Worm (Caenorhabditis elegans) whole organism, L4 larva: ENCODE data around the gene eas-1.

Experiments
- D1046.2 ChIP-seq: fragments of 200-800 bp; sonication (Bioruptor generic); IDR thresholded peaks from 2 replicates; pipeline ENCODE4 v1.3.6; 2022; ENCODE audit warnings: missing genetic modification characterization, missing compliant biosample characterization
- R02D3.7 ChIP-seq: fragments of 150-350 bp; sonication (generic microtip); optimal IDR thresholded peaks from 3 replicates; lab custom pipeline; 2014; ENCODE audit warnings: missing biosample characterization, missing genetic modification characterization
- Y105C5A.15 ChIP-seq: fragments of 200-800 bp; sonication (Bioruptor generic); IDR thresholded peaks from 2 replicates; pipeline ENCODE4 v1.3.6; 2022; ENCODE audit warnings: missing genetic modification characterization, missing compliant biosample characterization
- aha-1 ChIP-seq: fragments of 150-350 bp; peaks from one replicate; lab custom pipeline; 2014; ENCODE audit warnings: missing biosample characterization, missing genetic modification characterization
- aly-2 ChIP-seq: sonication (generic microtip); optimal IDR thresholded peaks from 2 replicates; lab custom pipeline; 2018; ENCODE audit warnings: missing biosample characterization, missing genetic modification characterization
- attf-4 ChIP-seq: sonication (generic microtip); optimal IDR thresholded peaks from 3 replicates; lab custom pipeline; 2017; ENCODE audit warnings: missing biosample characterization, missing genetic modification characterization
- ceh-82 ChIP-seq: sonication (generic microtip); optimal IDR thresholded peaks from 2 replicates; lab custom pipeline; 2017; ENCODE audit warnings: missing biosample characterization, missing genetic modification characterization
- ces-1 ChIP-seq: fragments of 150-350 bp; sonication (generic microtip); optimal IDR thresholded peaks from 4 replicates; lab custom pipeline; 2014; ENCODE audit warnings: missing biosample characterization, missing genetic modification reagents, missing genetic modification characterization
- daf-12 ChIP-seq: fragments of 150-350 bp; optimal IDR thresholded peaks from 2 replicates; lab custom pipeline; 2014; ENCODE audit warnings: missing biosample characterization, missing genetic modification reagents, missing genetic modification characterization
- daf-16 ChIP-seq, 3 experiments: sonication (generic microtip); optimal IDR thresholded peaks; 2 replicates each; lab custom pipeline; 2016 to 2017; ENCODE audit warnings: missing genetic modification characterization in 3 of 3, missing genetic modification reagents in 3 of 3, mild to moderate bottlenecking in 2 of 3, missing compliant biosample characterization in 2 of 3, missing biosample characterization in 1 of 3, moderate library complexity in 1 of 3
- dmd-6 ChIP-seq: fragments of 200-800 bp; sonication (Bioruptor generic); IDR thresholded peaks from 2 replicates; pipeline ENCODE4 v1.3.6; 2022; ENCODE audit warnings: missing genetic modification reagents, missing genetic modification characterization, missing compliant biosample characterization
- dve-1 ChIP-seq: sonication (generic microtip); optimal IDR thresholded peaks from 2 replicates; lab custom pipeline; 2017; ENCODE audit warnings: antibody characterized with exemption, mild to moderate bottlenecking, missing genetic modification characterization, missing compliant biosample characterization; ENCODE audit not compliant: insufficient read depth
- egl-27 ChIP-seq: sonication (generic microtip); optimal IDR thresholded peaks from 3 replicates; lab custom pipeline; 2017; ENCODE audit warnings: missing biosample characterization, missing genetic modification reagents, missing genetic modification characterization
- fkh-10 ChIP-seq: fragments of 150-350 bp; optimal IDR thresholded peaks from 2 replicates; lab custom pipeline; 2014; ENCODE audit warnings: missing biosample characterization, missing genetic modification reagents, missing genetic modification characterization
- hif-1 ChIP-seq, 2 experiments: sonication (generic microtip); optimal IDR thresholded peaks; 2 replicates each; lab custom pipeline; 2016 to 2017; ENCODE audit warnings: missing compliant biosample characterization in 2 of 2, missing genetic modification characterization in 2 of 2, missing genetic modification reagents in 2 of 2, missing genotype in 2 of 2, mild to moderate bottlenecking in 1 of 2
- hlh-11 ChIP-seq: fragments of 200-800 bp; sonication (Bioruptor generic); optimal IDR thresholded peaks from 2 replicates; lab custom pipeline; 2018; ENCODE audit warnings: mild to moderate bottlenecking, missing genetic modification characterization, missing compliant biosample characterization
- lin-15B ChIP-seq: fragments of 150-350 bp; sonication (generic microtip); optimal IDR thresholded peaks from 3 replicates; lab custom pipeline; 2014; ENCODE audit warnings: missing biosample characterization, missing genetic modification characterization
- lin-29 ChIP-seq: fragments of 200-800 bp; sonication (Bioruptor generic); IDR thresholded peaks from 2 replicates; pipeline ENCODE4 v1.3.6; 2022; ENCODE audit warnings: missing genetic modification reagents, missing genetic modification characterization, missing compliant biosample characterization
- lin-38 ChIP-seq: fragments of 200-800 bp; sonication (Bioruptor generic); IDR thresholded peaks from 2 replicates; pipeline ENCODE4 v1.3.6; 2022; ENCODE audit warnings: missing genetic modification reagents, missing genetic modification characterization, missing compliant biosample characterization
- lin-39 ChIP-seq: fragments of 150-350 bp; optimal IDR thresholded peaks from 2 replicates; lab custom pipeline; 2014; ENCODE audit warnings: missing biosample characterization, missing genetic modification reagents, missing genetic modification characterization
- lir-3 ChIP-seq: sonication (generic microtip); optimal IDR thresholded peaks from 2 replicates; lab custom pipeline; 2016; ENCODE audit warnings: mild to moderate bottlenecking, missing genetic modification characterization, missing compliant biosample characterization
- lsy-2 ChIP-seq, 2 experiments: fragments of 150-350 bp in 1 of 2; sonication (generic microtip) in 1 of 2; optimal IDR thresholded peaks; 2 replicates each; lab custom pipeline; 2014 to 2017; ENCODE audit warnings: missing biosample characterization in 2 of 2, missing genetic modification characterization in 2 of 2
- madf-5 ChIP-seq, 2 experiments: fragments of 200-800 bp; sonication (Bioruptor generic); IDR thresholded peaks; 2 replicates each; pipeline ENCODE4 v1.3.6; 2022; ENCODE audit warnings: missing compliant biosample characterization in 2 of 2, missing genetic modification characterization in 2 of 2
- mdl-1 ChIP-seq, 2 experiments: fragments of 150-350 bp in 1 of 2; sonication (generic microtip) in 1 of 2; optimal IDR thresholded peaks; 2 replicates each; lab custom pipeline; 2014 to 2017; ENCODE audit warnings: missing biosample characterization in 2 of 2, missing genetic modification characterization in 2 of 2
- mep-1 ChIP-seq: fragments of 150-350 bp; sonication (generic microtip); optimal IDR thresholded peaks from 3 replicates; lab custom pipeline; 2014; ENCODE audit warnings: missing biosample characterization, missing genetic modification characterization
- nhr-102 ChIP-seq: sonication (generic microtip); optimal IDR thresholded peaks from 2 replicates; lab custom pipeline; 2016; ENCODE audit warnings: mild to moderate bottlenecking, missing genetic modification characterization, moderate library complexity, missing compliant biosample characterization
- nhr-25 ChIP-seq: sonication (generic microtip); optimal IDR thresholded peaks from 2 replicates; lab custom pipeline; 2017; ENCODE audit warnings: missing genetic modification characterization, mild to moderate bottlenecking, missing compliant biosample characterization, antibody characterized with exemption, moderate library complexity, borderline replicate concordance; ENCODE audit not compliant: insufficient read depth
- nhr-42 ChIP-seq: fragments of 200-800 bp; sonication (Bioruptor generic); IDR thresholded peaks from 2 replicates; pipeline ENCODE4 v1.3.6; 2022; ENCODE audit warnings: missing genetic modification characterization, missing compliant biosample characterization
- nhr-48 ChIP-seq: sonication (generic microtip); optimal IDR thresholded peaks from 2 replicates; lab custom pipeline; 2016; ENCODE audit warnings: mild to moderate bottlenecking, missing genetic modification characterization, missing compliant biosample characterization
- pqm-1 ChIP-seq: sonication (generic microtip); optimal IDR thresholded peaks from 2 replicates; lab custom pipeline; 2017; ENCODE audit warnings: missing biosample characterization, missing genetic modification characterization
- rbr-2 ChIP-seq: sonication (generic microtip); optimal IDR thresholded peaks from 2 replicates; lab custom pipeline; 2016; ENCODE audit warnings: missing genotype, missing genetic modification characterization, missing compliant biosample characterization
- saeg-2 ChIP-seq: fragments of 200-800 bp; sonication (Bioruptor generic); IDR thresholded peaks from 2 replicates; pipeline ENCODE4 v1.3.6; 2022; ENCODE audit warnings: missing genetic modification reagents, missing genetic modification characterization, missing compliant biosample characterization
- set-16 ChIP-seq: fragments of 200-800 bp; sonication (Bioruptor generic); IDR thresholded peaks from 2 replicates; pipeline ENCODE4 v1.3.6; 2022; ENCODE audit warnings: missing genetic modification reagents, missing genetic modification characterization, missing compliant biosample characterization
- spr-1 ChIP-seq: sonication (generic microtip); optimal IDR thresholded peaks from 2 replicates; lab custom pipeline; 2016; ENCODE audit warnings: mild to moderate bottlenecking, missing genetic modification characterization, missing compliant biosample characterization
- unc-62 ChIP-seq, 3 experiments: fragments of 150-350 bp in 1 of 3; sonication (generic microtip); optimal IDR thresholded peaks in 2 of 3; peaks in 1 of 3; 1 replicate in 1 of 3; 2 replicates in 2 of 3; lab custom pipeline; 2014 to 2017; ENCODE audit warnings: missing biosample characterization in 3 of 3, missing genetic modification characterization in 3 of 3, missing genetic modification reagents in 3 of 3, missing genotype in 1 of 3
- zip-2 ChIP-seq: fragments of 150-350 bp; optimal IDR thresholded peaks from 2 replicates; lab custom pipeline; 2014; ENCODE audit warnings: missing biosample characterization, missing genetic modification characterization

The eas-1 gene

DNA sequence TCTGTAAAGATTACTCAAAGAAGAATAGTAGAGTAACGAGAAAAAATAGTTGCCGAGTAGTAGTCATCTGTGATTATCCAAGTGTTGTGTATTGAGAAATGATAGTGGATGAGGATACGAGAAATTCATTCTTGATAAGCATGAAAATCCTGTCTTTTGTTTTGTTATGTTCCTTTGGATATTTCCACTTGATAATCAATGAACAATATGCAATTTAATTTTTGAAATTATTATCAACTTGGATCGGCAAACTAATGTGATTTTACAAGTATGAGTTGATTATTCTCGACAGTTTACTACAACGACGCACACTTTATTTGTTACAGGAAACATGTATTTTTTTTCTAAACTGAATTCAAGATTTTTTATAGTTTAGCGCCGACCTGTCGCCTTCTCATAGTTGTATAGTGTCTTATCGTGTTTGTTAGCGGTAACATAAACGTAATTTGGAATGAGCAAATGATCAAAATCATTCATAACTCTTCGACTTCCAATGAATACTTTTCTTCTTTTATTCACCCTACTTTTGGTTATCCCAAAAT is 33.8 kb downstream of the eas-1 start, which contains the start of the genes F26G1.9 and F26G1.10:
F26G1.9 (minus strand) TSS at position 101 of the 542 bp plus-strand sequence.
F26G1.10 (plus strand) TSS at position 492 of the 542 bp plus-strand sequence.
- no peak for TF ChIP-seq rbr-2 (tag; lab: Kevin White, UChicago)
- no peak for TF ChIP-seq Y105C5A.15 (GFP tag; lab: Robert Waterston, UW)
- peak; percentile 22 for TF ChIP-seq aha-1
- TF ChIP-seq, all 104 proteins: peak for 1

DNA sequence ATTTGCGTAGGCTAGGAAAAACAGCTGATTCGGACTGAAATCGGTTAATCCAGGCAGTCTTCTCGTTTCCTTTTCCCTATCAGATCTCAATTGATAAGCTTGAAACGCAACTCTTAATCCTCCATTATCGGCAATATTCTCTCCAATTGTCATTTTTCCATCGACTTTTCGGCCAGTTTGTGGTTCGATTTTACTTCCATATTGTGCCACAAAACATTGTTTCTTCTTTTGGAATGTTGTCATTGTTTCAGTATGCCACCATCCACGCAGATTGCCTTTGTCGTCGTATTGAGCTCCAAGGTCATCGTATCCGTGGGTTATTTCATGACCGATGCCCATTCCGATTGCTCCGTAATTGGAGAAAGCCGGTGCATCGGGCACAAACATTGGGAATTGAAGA is 35.6 kb downstream of the eas-1 start:
- TF ChIP-seq mdl-1 (tag; optimal IDR thresholded peaks at IDR 0.05; lab: Kevin White, UChicago) = no peak
- peak in 1 of 2 experiments; percentile 96 for TF ChIP-seq unc-62 (GFP tag; optimal IDR thresholded peaks at IDR 0.05 in 1 of 2; lab: Kevin White, UChicago)
- no peak for TF ChIP-seq unc-62 (tag; optimal IDR thresholded peaks at IDR 0.05; lab: Kevin White, UChicago)
- no peak for TF ChIP-seq ceh-82
- no peak for TF ChIP-seq attf-4 (tag; lab: Kevin White, UChicago)

DNA sequence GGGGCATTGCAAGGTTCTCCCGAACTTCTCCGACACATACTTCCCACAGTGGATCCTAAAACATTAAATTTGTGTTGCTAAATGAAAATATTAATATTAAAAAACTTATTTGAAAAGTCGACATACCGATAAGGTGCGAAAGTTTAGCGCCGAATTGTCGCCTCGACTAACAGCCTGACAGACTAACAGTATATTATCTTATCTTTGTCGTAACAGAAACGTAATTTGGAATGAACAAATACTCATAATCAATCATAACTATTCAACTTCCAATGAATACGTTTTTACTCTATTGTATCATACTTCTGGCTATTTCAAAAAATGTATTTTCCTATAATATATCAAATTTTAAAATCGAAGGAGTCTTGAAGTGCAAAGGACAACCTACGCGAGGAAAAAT is 36.7 kb downstream of the eas-1 start, which contains the start of gene F26G1.11:
F26G1.11 (plus strand) TSS at position 205 of the 400 bp plus-strand sequence.
- TF ChIP-seq egl-27 (tag; lab: Kevin White, UChicago) (no peak), ces-1 (GFP tag; lab: Kevin White, UChicago) (no peak), hif-1 (tag; optimal IDR thresholded peaks at IDR 0.05; lab: Kevin White, UChicago) (no peak), set-16 (no peak), fkh-10 (GFP tag; lab: Kevin White, UChicago) (no peak), aly-2 (tag; lab: Kevin White, UChicago) (no peak), lin-39 (tag; lab: Kevin White, UChicago) (no peak), daf-12 (tag; lab: Kevin White, UChicago) (no peak), dve-1 (peak; percentile 62), nhr-102 (tag; lab: Kevin White, UChicago) (no peak), ceh-82 (no peak), daf-16 (GFP tag; optimal IDR thresholded peaks at IDR 0.05; lab: Kevin White, UChicago) (no peak), daf-16 (tag; optimal IDR thresholded peaks at IDR 0.05; lab: Kevin White, UChicago) (peak; percentile 73), pqm-1 (peak; percentile 86), mdl-1 (tag; optimal IDR thresholded peaks at IDR 0.05; lab: Kevin White, UChicago) (no peak), hlh-11 (tag; lab: Kevin White, UChicago) (peak; percentile 42), D1046.2 (GFP tag; lab: Robert Waterston, UW) (no peak), dmd-6 (GFP tag; lab: Robert Waterston, UW) (no peak; the same call in 1 of the 2 replicates), spr-1 (tag; lab: Kevin White, UChicago) (no peak), nhr-48 (tag; lab: Kevin White, UChicago) (no peak)

DNA sequence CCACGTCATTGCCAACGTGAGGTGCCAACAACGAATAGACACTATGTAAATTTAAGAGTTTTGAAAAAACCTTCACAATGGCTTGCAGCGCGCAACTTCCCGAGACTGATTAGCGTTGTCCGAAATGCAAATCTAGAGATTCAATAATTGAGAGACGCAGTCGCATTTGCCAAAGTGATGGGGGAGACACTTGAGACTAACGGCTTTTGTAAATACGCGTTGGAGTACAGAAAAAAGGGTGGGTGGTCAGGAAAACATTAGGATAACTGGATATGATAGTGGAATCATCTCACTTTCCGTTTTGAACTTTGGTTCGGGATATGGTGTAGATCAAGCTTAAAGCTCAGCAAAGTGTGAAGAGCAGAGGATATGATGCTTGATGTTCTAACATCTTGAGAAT is 39.5 kb downstream of the eas-1 start:
- no peak for TF ChIP-seq zip-2

DNA sequence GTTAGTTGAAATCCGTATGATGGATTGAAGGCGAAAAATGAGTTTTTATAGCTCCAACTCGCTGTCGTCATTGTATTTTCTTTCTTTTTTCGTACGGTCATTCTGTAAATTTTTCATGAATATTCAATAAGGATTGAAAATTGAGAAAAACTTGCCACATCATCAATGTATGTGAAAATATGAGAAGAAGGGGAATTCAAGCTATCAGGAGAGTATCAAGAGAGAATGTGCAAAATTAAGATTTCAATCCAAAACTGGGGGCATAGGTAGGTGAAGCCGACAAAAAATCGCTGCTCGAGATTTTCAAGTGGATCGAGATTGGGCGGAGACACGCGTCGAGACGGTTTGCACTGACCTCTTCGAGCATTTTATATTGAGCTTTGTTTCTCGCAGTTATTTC is 44.2 kb downstream of the eas-1 start, which contains the start of gene nep-12:
nep-12 (minus strand) TSS at position 101 of the 400 bp plus-strand sequence.
- TF ChIP-seq spr-1 (tag; lab: Kevin White, UChicago) = no peak
- TF ChIP-seq daf-16 (GFP tag; optimal IDR thresholded peaks at IDR 0.05; lab: Kevin White, UChicago) = no peak
- TF ChIP-seq daf-16 (tag; optimal IDR thresholded peaks at IDR 0.05; lab: Kevin White, UChicago) = no peak
- no peak for TF ChIP-seq lir-3 (tag; lab: Kevin White, UChicago)
- TF ChIP-seq mep-1 (tag; lab: Kevin White, UChicago) = no peak
- TF ChIP-seq R02D3.7 = no peak
- no peak for TF ChIP-seq lin-29 (GFP tag; lab: Robert Waterston, UW)
- TF ChIP-seq lin-38 (GFP tag; lab: Robert Waterston, UW) = no peak
- TF ChIP-seq nhr-42 (GFP tag; lab: Robert Waterston, UW) = no peak
- TF ChIP-seq saeg-2 (GFP tag; lab: Robert Waterston, UW) = no peak
- TF ChIP-seq nhr-25 = no peak
- no peak for TF ChIP-seq rbr-2 (tag; lab: Kevin White, UChicago)
- no peak for TF ChIP-seq lsy-2 (tag; optimal IDR thresholded peaks at IDR 0.05; lab: Kevin White, UChicago)
- no peak for TF ChIP-seq ces-1 (GFP tag; lab: Kevin White, UChicago)
- no peak for TF ChIP-seq madf-5 (GFP tag; IDR thresholded peaks at IDR 0.05; lab: Robert Waterston, UW)
- no peak for TF ChIP-seq lin-15B (tag; lab: Kevin White, UChicago)
